Fruit fly (Drosophila melanogaster) whole organism, adult: ENCODE data around the gene ssp.

Source experiments
- CG11617 ChIP-seq: fragments of 200-800 bp; sonication (Bioruptor generic); optimal IDR thresholded peaks from 2 replicates; lab custom pipeline; 2017; ENCODE audit warnings: mild to moderate bottlenecking, missing biosample characterization, missing genetic modification reagents, missing genetic modification characterization
- CG12768 ChIP-seq: fragments of 200-800 bp; sonication (Bioruptor generic); optimal IDR thresholded peaks from 2 replicates; lab custom pipeline; 2017; ENCODE audit warnings: missing biosample characterization, missing genetic modification characterization, mild to moderate bottlenecking, moderate library complexity, missing genetic modification reagents
- CG14711 ChIP-seq: fragments of 200-800 bp; sonication (Bioruptor generic); optimal IDR thresholded peaks from 2 replicates; lab custom pipeline; 2018; ENCODE audit warnings: missing biosample characterization, mild to moderate bottlenecking, missing genetic modification characterization, moderate library complexity
- CG1620 ChIP-seq: fragments of 200-800 bp; sonication (Bioruptor generic); optimal IDR thresholded peaks from 2 replicates; lab custom pipeline; 2016; ENCODE audit warnings: missing biosample characterization, missing genetic modification characterization
- CG33017 ChIP-seq: fragments of 200-800 bp; sonication (Bioruptor generic); optimal IDR thresholded peaks from 2 replicates; lab custom pipeline; 2018; ENCODE audit warnings: missing biosample characterization, mild to moderate bottlenecking, missing genetic modification characterization, moderate library complexity
- CG5204 ChIP-seq: fragments of 200-800 bp; sonication (Bioruptor generic); optimal IDR thresholded peaks from 2 replicates; lab custom pipeline; 2016; ENCODE audit warnings: missing biosample characterization, missing genetic modification characterization
- CG7045 ChIP-seq: fragments of 200-800 bp; sonication (Bioruptor generic); optimal IDR thresholded peaks from 2 replicates; lab custom pipeline; 2017; ENCODE audit warnings: missing biosample characterization, mild to moderate bottlenecking, missing genetic modification characterization
- CG7101 ChIP-seq: fragments of 200-800 bp; sonication (Bioruptor generic); optimal IDR thresholded peaks from 2 replicates; lab custom pipeline; 2018; ENCODE audit warnings: missing biosample characterization, mild to moderate bottlenecking, missing genetic modification characterization, moderate library complexity
- Clk ChIP-seq: fragments of 200-800 bp; sonication (Bioruptor generic); optimal IDR thresholded peaks from 2 replicates; lab custom pipeline; 2017; ENCODE audit warnings: missing biosample characterization, missing genetic modification characterization
- Crg-1 ChIP-seq: fragments of 200-800 bp; sonication (Bioruptor generic); optimal IDR thresholded peaks from 2 replicates; lab custom pipeline; 2016; ENCODE audit warnings: missing biosample characterization, missing genetic modification characterization
- Hr96 ChIP-seq: fragments of 200-800 bp; sonication (Bioruptor generic); optimal IDR thresholded peaks from 2 replicates; lab custom pipeline; 2016; ENCODE audit warnings: missing biosample characterization, missing genetic modification characterization
- Mnt ChIP-seq: fragments of 200-800 bp; sonication (Bioruptor generic); optimal IDR thresholded peaks from 2 replicates; lab custom pipeline; 2016; ENCODE audit warnings: missing biosample characterization, mild to moderate bottlenecking, missing genetic modification characterization
- bab1 ChIP-seq: fragments of 200-800 bp; sonication (Bioruptor generic); optimal IDR thresholded peaks from 3 replicates; lab custom pipeline; 2019; ENCODE audit warnings: missing biosample characterization, mild to moderate bottlenecking, missing genetic modification characterization, moderate library complexity
- cic ChIP-seq: fragments of 200-800 bp; sonication (Bioruptor generic); optimal IDR thresholded peaks from 2 replicates; lab custom pipeline; 2017; ENCODE audit warnings: missing biosample characterization, mild to moderate bottlenecking, missing genetic modification characterization, moderate library complexity
- cnc ChIP-seq, 2 experiments: fragments of >200 bp; optimal IDR thresholded peaks; 2 replicates each; lab custom pipeline; 2017
- kay ChIP-seq: fragments of 200-800 bp; sonication (Bioruptor generic); peaks from one replicate; lab custom pipeline; 2016; ENCODE audit warnings: missing biosample characterization, missing genetic modification characterization, borderline replicate concordance
- ovo ChIP-seq: fragments of 200-800 bp; sonication (Bioruptor generic); optimal IDR thresholded peaks from 2 replicates; lab custom pipeline; 2016; ENCODE audit warnings: missing biosample characterization, missing genetic modification characterization
- pad ChIP-seq: fragments of 200-800 bp; sonication (Bioruptor generic); optimal IDR thresholded peaks from 3 replicates; lab custom pipeline; 2017; ENCODE audit warnings: missing biosample characterization, missing genetic modification characterization, mild to moderate bottlenecking, moderate library complexity, missing genetic modification reagents
- tj ChIP-seq: fragments of 200-800 bp; sonication (Bioruptor generic); optimal IDR thresholded peaks from 3 replicates; lab custom pipeline; 2017; ENCODE audit warnings: missing biosample characterization, mild to moderate bottlenecking, missing genetic modification characterization, moderate library complexity
- toe ChIP-seq: fragments of 200-800 bp; sonication (Bioruptor generic); optimal IDR thresholded peaks from 2 replicates; lab custom pipeline; 2016; ENCODE audit warnings: missing biosample characterization, missing genetic modification characterization

The ssp gene

DNA sequence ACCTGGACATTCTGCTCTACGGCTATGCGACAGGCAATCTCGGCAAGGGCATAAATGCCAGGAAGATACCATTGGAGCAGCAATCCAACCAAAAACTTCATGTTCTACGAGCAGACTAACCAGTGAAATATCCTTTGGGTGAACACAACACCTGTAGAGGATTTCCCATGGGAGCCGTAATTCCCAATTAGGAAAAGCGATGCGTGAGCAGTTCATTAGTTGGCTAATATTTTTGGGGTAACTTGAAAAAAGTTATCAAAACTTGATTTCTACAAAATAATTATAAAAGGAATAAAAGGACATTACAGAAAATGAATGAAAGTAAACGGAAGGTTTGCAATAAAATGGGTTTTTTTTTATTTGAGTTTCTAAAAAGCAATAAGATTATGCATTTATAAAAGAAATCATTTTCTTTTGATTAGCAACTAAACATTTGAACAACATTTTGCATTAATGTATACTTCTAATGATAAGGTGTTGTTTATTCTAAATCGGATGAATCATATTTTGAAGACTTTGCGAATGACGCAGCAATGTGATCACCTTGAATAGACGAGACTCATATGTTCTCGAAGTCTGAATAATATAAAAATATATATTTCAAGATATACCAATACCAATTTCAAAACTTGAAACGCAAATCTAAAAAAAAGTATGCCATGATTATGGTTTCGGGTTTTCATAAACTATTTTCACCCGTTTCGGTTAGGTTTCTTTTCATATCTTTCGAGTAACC lies 9.4 kb downstream of the ssp start, which contains the start of the genes Ir68b and CG34241:
Ir68b (minus strand) TSS at position 101 of the 736 bp plus-strand sequence.
CG34241 (plus strand) TSS at position 686 of the 736 bp plus-strand sequence.
- TF ChIP-seq kay (GFP tag; lab: Kevin White, UChicago) (no peak), ovo (no peak), pad (GFP tag; lab: Kevin White, UChicago) (no peak), CG7101 (tag; lab: Kevin White, UChicago) (no peak), cic (GFP tag; lab: Kevin White, UChicago) (no peak), CG12768 (GFP tag; lab: Kevin White, UChicago) (no peak), CG11617 (GFP tag; lab: Kevin White, UChicago) (no peak), Crg-1 (GFP tag; lab: Kevin White, UChicago) (no peak), CG5204 (GFP tag; lab: Kevin White, UChicago) (no peak), Hr96 (no peak), toe (GFP tag; lab: Kevin White, UChicago) (no peak), bab1 (no peak), CG33017 (tag; lab: Kevin White, UChicago) (no peak), cnc (optimal IDR thresholded peaks at IDR 0.05; lab: Kevin White, UChicago) (no peak), CG7045 (GFP tag; lab: Kevin White, UChicago) (no peak), Mnt (GFP tag; lab: Kevin White, UChicago) (no peak), tj (GFP tag; lab: Kevin White, UChicago) (no peak), Clk (GFP tag; lab: Kevin White, UChicago) (no peak)

dm6 chr3L:12129111-12129510 lies 11.1 kb downstream of the ssp start, which contains the start of gene Lsp2:
Lsp2 (plus strand) TSS chr3L:12129393.
- TF ChIP-seq CG33017 (tag; lab: Kevin White, UChicago) (no peak), pad (GFP tag; lab: Kevin White, UChicago) (no peak), CG14711 (tag; lab: Kevin White, UChicago) (no peak), Mnt (GFP tag; lab: Kevin White, UChicago) (no peak), toe (GFP tag; lab: Kevin White, UChicago) (no peak), Crg-1 (GFP tag; lab: Kevin White, UChicago) (no peak), Hr96 (no peak), CG7101 (tag; lab: Kevin White, UChicago) (no peak)

- TF ChIP-seq Mnt (GFP tag; lab: Kevin White, UChicago) (peak; percentile 60), CG1620 (GFP tag; lab: Kevin White, UChicago) (peak; percentile 71), CG7101 (tag; lab: Kevin White, UChicago) (peak; percentile 77), ovo (peak; percentile 47), CG7045 (GFP tag; lab: Kevin White, UChicago) (peak; percentile 69), CG11617 (GFP tag; lab: Kevin White, UChicago) (peak; percentile 84), pad (GFP tag; lab: Kevin White, UChicago) (peak; percentile 48), Clk (GFP tag; lab: Kevin White, UChicago) (peak; percentile 46), tj (GFP tag; lab: Kevin White, UChicago) (peak; percentile 49), kay (GFP tag; lab: Kevin White, UChicago) (no peak), cic (GFP tag; lab: Kevin White, UChicago) (no peak), toe (GFP tag; lab: Kevin White, UChicago) (peak; percentile 71), CG12768 (GFP tag; lab: Kevin White, UChicago) (peak; percentile 60), CG5204 (GFP tag; lab: Kevin White, UChicago) (no peak), Crg-1 (GFP tag; lab: Kevin White, UChicago) (peak; percentile 36), CG33017 (tag; lab: Kevin White, UChicago) (peak; percentile 63), Hr96 (peak; percentile 55), cnc (optimal IDR thresholded peaks at IDR 0.05; lab: Kevin White, UChicago) (no peak), bab1 (peak; percentile 80), CG14711 (tag; lab: Kevin White, UChicago) (peak; percentile 85)
Observed at dm6 chr3L:12131918-12132317, 13.9 kb downstream of the ssp start, which contains the start of gene DEF8. DEF8 (plus strand) TSS chr3L:12132146.

- TF ChIP-seq cic (GFP tag; lab: Kevin White, UChicago), result no peak
- TF ChIP-seq CG1620 (GFP tag; lab: Kevin White, UChicago), result peak; percentile 51
- peak; percentile 24 for TF ChIP-seq Hr96
- TF ChIP-seq CG5204 (GFP tag; lab: Kevin White, UChicago), result no peak
- peak; percentile 1 for TF ChIP-seq Clk (GFP tag; lab: Kevin White, UChicago)
- no peak for TF ChIP-seq ovo
- peak; percentile 50 for TF ChIP-seq toe (GFP tag; lab: Kevin White, UChicago)
- peak; percentile 67 for TF ChIP-seq CG12768 (GFP tag; lab: Kevin White, UChicago)
- TF ChIP-seq bab1, result peak; percentile 93
- peak; percentile 68 for TF ChIP-seq CG11617 (GFP tag; lab: Kevin White, UChicago)
- peak; percentile 4 for TF ChIP-seq pad (GFP tag; lab: Kevin White, UChicago)
- peak; percentile 75 for TF ChIP-seq Mnt (GFP tag; lab: Kevin White, UChicago)
- no peak for TF ChIP-seq kay (GFP tag; lab: Kevin White, UChicago)
- TF ChIP-seq CG14711 (tag; lab: Kevin White, UChicago), result peak; percentile 84
- TF ChIP-seq CG7045 (GFP tag; lab: Kevin White, UChicago), result peak; percentile 74
- TF ChIP-seq CG33017 (tag; lab: Kevin White, UChicago), result peak; percentile 55
- TF ChIP-seq Crg-1 (GFP tag; lab: Kevin White, UChicago), result no peak
- no peak for TF ChIP-seq cnc (optimal IDR thresholded peaks at IDR 0.05; lab: Kevin White, UChicago)
- TF ChIP-seq CG7101 (tag; lab: Kevin White, UChicago), result peak; percentile 83
- TF ChIP-seq tj (GFP tag; lab: Kevin White, UChicago), result peak; percentile 46
Observed at dm6 chr3L:12136630-12137029, 18.6 kb downstream of the ssp start, which contains the start of the genes CG5645 and Atg12. CG5645 (minus strand) TSS chr3L:12136706. Atg12 (plus strand) TSS chr3L:12136967.
